Fruit fly (Drosophila melanogaster): ENCODE measurements around the gene CG14042.

CG14042 gene

DNA sequence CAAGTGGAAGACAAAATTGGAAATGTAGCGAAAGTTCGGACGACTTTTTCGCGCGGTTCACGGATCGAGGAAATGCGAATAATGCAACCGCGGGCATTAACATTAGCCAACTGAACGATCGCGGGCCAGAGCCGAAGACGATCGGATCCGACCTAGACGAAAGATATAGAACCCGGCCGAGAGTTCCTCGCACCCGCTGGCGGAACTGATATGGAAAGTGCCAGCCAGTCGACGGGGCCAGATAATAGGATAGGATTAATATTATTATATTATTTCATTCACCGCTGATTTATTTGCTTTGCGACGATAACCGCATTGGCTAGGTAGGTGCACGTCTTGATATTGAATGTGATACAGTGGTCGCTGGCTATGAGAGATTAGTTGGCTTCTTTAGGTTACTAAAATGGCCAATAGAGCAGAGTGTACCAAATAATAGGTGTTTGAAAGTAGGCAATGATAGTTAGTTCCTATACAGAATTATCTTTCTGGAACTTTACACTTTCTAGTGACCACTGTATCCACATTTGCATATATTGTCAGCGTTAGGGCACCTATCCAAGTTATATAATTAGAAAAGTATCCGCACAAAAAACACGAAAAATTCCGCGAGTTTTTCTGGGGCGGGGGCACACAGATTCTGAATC is 38.0 kb upstream of the CG14042 start (continued):
- TF ChIP-seq CG13123 (GFP tag; optimal IDR thresholded peaks at IDR 0.05) (peak; percentile 20), bowl (GFP tag; IDR thresholded peaks at IDR 0.05) (no peak), Mad (GFP tag; optimal IDR thresholded peaks at IDR 0.05) (peak; percentile 41), CG13894 (tag; optimal IDR thresholded peaks at IDR 0.05) (peak; percentile 33), Abd-B (GFP tag; optimal IDR thresholded peaks at IDR 0.05) (no peak), CG9876 (GFP tag; optimal IDR thresholded peaks at IDR 0.05) (peak; percentile 18), NC2α (GFP tag; optimal IDR thresholded peaks at IDR 0.05) (peak; percentile 14), CG3065 (GFP tag; optimal IDR thresholded peaks at IDR 0.05) (no peak), run (tag; optimal IDR thresholded peaks at IDR 0.05) (no peak), CG16779 (GFP tag; IDR thresholded peaks at IDR 0.05) (0 out of 2 replicates have a peak, but pooled peaks have one; percentile 63), btn (GFP tag; optimal IDR thresholded peaks at IDR 0.05) (peak; percentile 75), HLHmδ (GFP tag; optimal IDR thresholded peaks at IDR 0.05) (no peak), Sox100B (GFP tag; optimal IDR thresholded peaks at IDR 0.05) (peak; percentile 30), odd (GFP tag; optimal IDR thresholded peaks at IDR 0.05) (peak; percentile 41), CG8388 (GFP tag; optimal IDR thresholded peaks at IDR 0.05) (peak; percentile 51), CG16813 (GFP tag; IDR thresholded peaks at IDR 0.05; ENCODE audit: partially characterized antibody) (no peak), ken (GFP tag; IDR thresholded peaks at IDR 0.05) (peak; percentile 70), pb (GFP tag; optimal IDR thresholded peaks at IDR 0.05) (no peak), CG8089 (GFP tag; optimal IDR thresholded peaks at IDR 0.05) (no peak), Gug (GFP tag; IDR thresholded peaks at IDR 0.05) (peak; percentile 85), Blimp-1 (GFP tag; optimal IDR thresholded peaks at IDR 0.05) (peak; percentile 62), CG18476 (GFP tag; optimal IDR thresholded peaks at IDR 0.05) (peak; percentile 30), CG2129 (GFP tag; IDR thresholded peaks at IDR 0.05; ENCODE audit: partially characterized antibody) (no peak), kay (GFP tag; optimal IDR thresholded peaks at IDR 0.05) (no peak), CG6765 (GFP tag; optimal IDR thresholded peaks at IDR 0.05) (peak; percentile 1), CG9817 (tag; optimal IDR thresholded peaks at IDR 0.05) (peak; percentile 65), CG12744 (GFP tag; optimal IDR thresholded peaks at IDR 0.05) (no peak), lilli (GFP tag; optimal IDR thresholded peaks at IDR 0.05) (peak; percentile 67), Hsf (GFP tag; optimal IDR thresholded peaks at IDR 0.05) (peak; percentile 68), Sry-δ (GFP tag; optimal IDR thresholded peaks at IDR 0.05) (peak; percentile 10), zfh2 (GFP tag; optimal IDR thresholded peaks at IDR 0.05) (peak; percentile 46), sqz (GFP tag; optimal IDR thresholded peaks at IDR 0.05) (peak; percentile 21), pfk (GFP tag; optimal IDR thresholded peaks at IDR 0.05) (no peak), MBD-R2 (GFP tag; IDR thresholded peaks at IDR 0.05) (peak; percentile 48; the same call in 1 of the 2 replicates), fd102C (GFP tag; optimal IDR thresholded peaks at IDR 0.05) (no peak), trem (tag; optimal IDR thresholded peaks at IDR 0.05) (peak; percentile 24), zfh1 (GFP tag; IDR thresholded peaks at IDR 0.05) (peak; percentile 79), fd96Cb (tag; optimal IDR thresholded peaks at IDR 0.05) (peak; percentile 76), CG5953 (GFP tag; IDR thresholded peaks at IDR 0.05) (0 out of 2 replicates have a peak, but pooled peaks have one; percentile 37), CG7963 (GFP tag; IDR thresholded peaks at IDR 0.05; ENCODE audit: partially characterized antibody) (no peak), lov (optimal IDR thresholded peaks at IDR 0.05) (no peak), lov (GFP tag; IDR thresholded peaks at IDR 0.05) (0 out of 3 replicates have a peak, but pooled peaks have one; percentile 55), vvl (GFP tag; IDR thresholded peaks at IDR 0.05) (peak; percentile 90), chinmo (GFP tag; IDR thresholded peaks at IDR 0.05; ENCODE audit: partially characterized antibody) (no peak), CG14667 (GFP tag; IDR thresholded peaks at IDR 0.05) (peak; percentile 65), crc (GFP tag; optimal IDR thresholded peaks at IDR 0.05) (peak; percentile 32), Rfx (GFP tag; IDR thresholded peaks at IDR 0.05) (peak; percentile 86), kni (GFP tag; optimal IDR thresholded peaks at IDR 0.05) (no peak), CHES-1-like (GFP tag; optimal IDR thresholded peaks at IDR 0.05) (peak; percentile 58), nau (GFP tag; optimal IDR thresholded peaks at IDR 0.05) (no peak)
